Fruit fly (Drosophila melanogaster) whole organism: ENCODE results near the gene Sems.

ENCODE experiments used
- Dll ChIP-seq: fragments of >200 bp; optimal IDR thresholded peaks from 2 replicates; lab custom pipeline; 2017
- EcR ChIP-seq, 2 experiments: fragments of >200 bp; optimal IDR thresholded peaks; 2 replicates each; lab custom pipeline; 2017; ENCODE audit warnings: missing biosample characterization in 2 of 2, missing genetic modification characterization in 2 of 2, missing genetic modification reagents in 2 of 2
- psq ChIP-seq: fragments of >200 bp; optimal IDR thresholded peaks from 2 replicates; lab custom pipeline; 2017

dm6 chr3L:20976383-20976782 is 19.8 kb upstream of the Sems start:
- TF ChIP-seq psq (lab: Kevin White, UChicago) (no peak), Dll (no peak), EcR (GFP tag; optimal IDR thresholded peaks at IDR 0.05; lab: Kevin White, UChicago) (no peak)
